Fruit fly (Drosophila melanogaster) S2 (cell line): ENCODE measurements around the gene CG2887.

Experiments
- CG8478 ChIP-seq: fragments of >200 bp; optimal IDR thresholded peaks from 2 replicates; lab custom pipeline; 2018
- CTCF ChIP-seq, 2 experiments: fragments of >200 bp; optimal IDR thresholded peaks; 2 replicates each; lab custom pipeline; 2018

Gene CG2887

DNA sequence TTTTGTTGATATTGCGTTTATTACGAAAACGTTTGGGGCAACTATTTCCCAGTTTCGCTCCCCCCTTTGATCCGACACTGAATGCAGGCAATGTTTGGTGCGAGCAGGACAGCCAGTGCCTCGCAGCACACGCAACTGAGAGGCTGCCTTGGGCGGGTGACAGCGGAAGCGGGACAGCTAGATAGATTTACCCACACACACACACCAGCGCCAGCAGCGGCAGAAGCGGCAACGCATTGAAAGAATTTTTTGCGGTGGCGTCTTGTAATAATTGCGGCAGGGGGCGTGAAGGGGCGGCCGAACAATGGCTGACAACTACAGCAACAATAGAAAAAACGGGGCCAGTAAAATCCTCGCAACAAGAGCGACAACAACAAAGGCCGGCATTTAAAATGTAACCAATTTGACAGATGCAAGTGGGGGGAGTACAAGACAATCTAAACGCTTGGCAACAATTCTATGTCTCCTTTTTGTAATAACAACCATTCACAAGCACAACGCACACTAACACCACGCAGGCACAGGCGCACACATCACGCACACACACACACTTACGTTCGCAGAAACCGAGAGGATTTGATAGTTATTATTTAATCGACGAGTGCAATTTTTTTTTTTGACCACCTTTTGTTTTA is 5.6 kb downstream of the CG2887 start:
- TF ChIP-seq CTCF (optimal IDR thresholded peaks at IDR 0.05; lab: Kevin White, UChicago) (peak; percentile 38 to 41), CG8478 (lab: Kevin White, UChicago) (peak; percentile 70)

DNA sequence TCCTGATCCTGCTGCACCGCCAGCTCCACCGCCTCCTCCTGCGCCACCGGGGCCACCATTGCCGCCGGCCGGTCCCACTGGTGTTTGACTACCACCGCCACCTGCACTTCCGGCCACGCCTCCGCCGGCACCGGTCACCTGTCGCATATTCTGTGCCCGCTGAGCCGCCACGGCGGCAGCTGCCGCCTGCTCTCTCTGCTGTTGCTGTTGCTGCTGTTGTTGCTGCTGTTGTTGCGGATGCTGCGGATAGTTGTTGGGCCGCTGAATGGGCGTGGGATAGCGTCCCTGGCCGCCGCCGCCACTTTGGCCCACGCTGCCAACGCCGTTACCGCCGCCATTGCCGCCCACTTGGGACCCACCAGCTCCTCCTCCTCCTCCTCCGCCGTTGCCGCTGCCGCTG is 13.8 kb downstream of the CG2887 start:
- TF ChIP-seq CG8478 (lab: Kevin White, UChicago) = no peak
- no peak for TF ChIP-seq CTCF (optimal IDR thresholded peaks at IDR 0.05; lab: Kevin White, UChicago)

dm6 chrX:10463056-10463710 is 15.1 kb downstream of the CG2887 start:
- TF ChIP-seq CTCF (optimal IDR thresholded peaks at IDR 0.05; lab: Kevin White, UChicago) = peak in 1 of 2 experiments; percentile 20
- peak; percentile 18 for TF ChIP-seq CG8478 (lab: Kevin White, UChicago)

dm6 chrX:10461938-10462337 is 16.4 kb downstream of the CG2887 start:
- TF ChIP-seq CTCF (optimal IDR thresholded peaks at IDR 0.05; lab: Kevin White, UChicago) = no peak
- TF ChIP-seq CG8478 (lab: Kevin White, UChicago) = no peak

dm6 chrX:10460506-10461114 is 17.7 kb downstream of the CG2887 start, which contains the start of gene Neb-cGP:
TSS of gene Neb-cGP (plus strand) at chrX:10460736.
- TF ChIP-seq CTCF (optimal IDR thresholded peaks at IDR 0.05; lab: Kevin White, UChicago) (no peak), CG8478 (lab: Kevin White, UChicago) (no peak)

DNA sequence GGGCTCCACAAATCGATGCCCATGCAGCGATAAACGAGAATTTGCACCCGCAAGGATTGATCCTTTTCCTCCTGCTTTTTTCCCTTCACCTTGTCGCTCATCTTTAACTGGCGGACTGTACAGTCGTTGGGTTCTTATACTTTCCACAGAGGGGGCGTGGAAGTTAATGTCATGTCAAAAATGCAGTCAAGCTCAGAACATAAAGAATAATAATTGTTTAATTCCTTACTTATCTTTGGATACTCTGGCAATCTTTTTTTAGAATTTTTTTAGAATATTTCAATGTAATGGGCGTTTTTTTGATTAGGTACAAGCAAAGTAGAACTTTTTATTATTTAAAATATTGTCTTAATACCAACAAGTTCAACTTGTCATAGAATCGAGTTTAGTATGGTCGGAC is 18.7 kb downstream of the CG2887 start, which contains the start of gene Or9a:
Or9a (minus strand) TSS at position 101 of the 400 bp plus-strand sequence.
- no peak for TF ChIP-seq CTCF (optimal IDR thresholded peaks at IDR 0.05; lab: Kevin White, UChicago)
- no peak for TF ChIP-seq CG8478 (lab: Kevin White, UChicago)

DNA sequence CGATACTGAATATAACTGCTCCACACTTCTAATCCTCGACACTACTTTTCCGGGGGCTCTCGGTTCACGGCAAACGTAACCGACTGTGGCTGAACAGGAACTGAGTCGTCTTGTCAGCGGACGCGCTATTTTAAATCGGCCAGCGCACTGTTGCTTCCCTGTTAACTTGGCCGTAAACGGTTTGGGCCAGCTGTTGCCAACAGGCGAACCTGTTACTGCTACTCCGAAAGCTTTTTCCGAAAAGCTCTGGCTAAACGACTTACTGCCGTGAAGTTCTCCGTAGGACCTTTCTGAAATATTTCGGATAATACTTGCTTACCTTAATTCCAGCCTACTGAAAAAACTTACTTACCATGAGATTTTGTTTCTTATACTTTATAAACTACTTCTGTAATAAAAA is 23.5 kb downstream of the CG2887 start, which contains the start of gene CG32683:
CG32683 (minus strand) TSS at position 101 of the 400 bp plus-strand sequence.
- TF ChIP-seq CG8478 (lab: Kevin White, UChicago) (no peak), CTCF (optimal IDR thresholded peaks at IDR 0.05; lab: Kevin White, UChicago) (no peak)

dm6 chrX:10432712-10433111 is 45.6 kb downstream of the CG2887 start, which contains the start of gene CG12640:
TSS of gene CG12640 (minus strand) at chrX:10432812.
- TF ChIP-seq CTCF (optimal IDR thresholded peaks at IDR 0.05; lab: Kevin White, UChicago) = no peak
- no peak for TF ChIP-seq CG8478 (lab: Kevin White, UChicago)
